Worm (Caenorhabditis elegans) whole organism, L2 larva: ENCODE results near the gene nspc-18.
A peak's percentile ranks its signal among the peaks of the same experiment; 100 is the strongest.

Experiments
- C34F6.9 ChIP-seq: fragments of 150-350 bp; optimal IDR thresholded peaks from 2 replicates; lab custom pipeline; 2014; ENCODE audit warnings: missing biosample characterization, missing genetic modification characterization
- F13H6.1 ChIP-seq: sonication (generic microtip); optimal IDR thresholded peaks from 2 replicates; lab custom pipeline; 2016; ENCODE audit warnings: missing genetic modification characterization, missing compliant biosample characterization
- Y55F3AM.14 ChIP-seq: fragments of 200-800 bp; sonication (Bioruptor generic); optimal IDR thresholded peaks from 2 replicates; lab custom pipeline; 2018; ENCODE audit warnings: mild to moderate bottlenecking, missing genetic modification characterization, missing compliant biosample characterization
- ZK546.5 ChIP-seq: sonication (generic microtip); optimal IDR thresholded peaks from 2 replicates; lab custom pipeline; 2017; ENCODE audit warnings: missing biosample characterization, missing genetic modification characterization
- alr-1 ChIP-seq: fragments of 150-350 bp; optimal IDR thresholded peaks from 2 replicates; lab custom pipeline; 2014; ENCODE audit warnings: missing biosample characterization, missing genetic modification characterization
- blmp-1 ChIP-seq: sonication (generic microtip); optimal IDR thresholded peaks from 2 replicates; lab custom pipeline; 2017; ENCODE audit warnings: missing genetic modification characterization, mild to moderate bottlenecking, missing compliant biosample characterization, antibody characterized with exemption, moderate library complexity; ENCODE audit not compliant: insufficient read depth
- ceh-16 ChIP-seq: fragments of 150-350 bp; optimal IDR thresholded peaks from 2 replicates; lab custom pipeline; 2014; ENCODE audit warnings: missing biosample characterization, missing genetic modification characterization
- ceh-82 ChIP-seq: fragments of 150-350 bp; optimal IDR thresholded peaks from 2 replicates; lab custom pipeline; 2014; ENCODE audit warnings: missing biosample characterization, missing genetic modification characterization
- crh-2 ChIP-seq: sonication (generic microtip); optimal IDR thresholded peaks from 2 replicates; lab custom pipeline; 2017; ENCODE audit warnings: missing biosample characterization, missing genetic modification characterization
- dmd-4 ChIP-seq: sonication (generic microtip); optimal IDR thresholded peaks from 2 replicates; lab custom pipeline; 2017; ENCODE audit warnings: missing biosample characterization, missing genetic modification characterization
- egl-27 ChIP-seq: sonication (generic microtip); optimal IDR thresholded peaks from 3 replicates; lab custom pipeline; 2017; ENCODE audit warnings: missing biosample characterization, missing genetic modification reagents, missing genetic modification characterization
- elt-3 ChIP-seq: sonication (generic microtip); optimal IDR thresholded peaks from 2 replicates; lab custom pipeline; 2017; ENCODE audit warnings: missing biosample characterization, missing genetic modification characterization
- fos-1 ChIP-seq: fragments of 150-350 bp; optimal IDR thresholded peaks from 2 replicates; lab custom pipeline; 2014; ENCODE audit warnings: missing biosample characterization, missing genetic modification characterization
- gmeb-1 ChIP-seq: fragments of 150-350 bp; optimal IDR thresholded peaks from 2 replicates; lab custom pipeline; 2014; ENCODE audit warnings: missing biosample characterization, missing genetic modification characterization
- lin-11 ChIP-seq: fragments of 150-350 bp; sonication (generic microtip); optimal IDR thresholded peaks from 2 replicates; lab custom pipeline; 2014; ENCODE audit warnings: missing biosample characterization, missing genetic modification characterization, inconsistent platforms, mixed read lengths
- lin-13 ChIP-seq: fragments of 150-350 bp; optimal IDR thresholded peaks from 2 replicates; lab custom pipeline; 2014; ENCODE audit warnings: missing biosample characterization, missing genetic modification reagents, missing genetic modification characterization
- lin-39 ChIP-seq: fragments of 150-350 bp; optimal IDR thresholded peaks from 2 replicates; lab custom pipeline; 2014; ENCODE audit warnings: missing biosample characterization, missing genetic modification reagents, missing genetic modification characterization
- lsy-2 ChIP-seq, 2 experiments: fragments of 150-350 bp in 1 of 2; sonication (generic microtip) in 1 of 2; optimal IDR thresholded peaks; 2 replicates each; lab custom pipeline; 2014 to 2017; ENCODE audit warnings: missing biosample characterization in 2 of 2, missing genetic modification characterization in 2 of 2
- mab-5 ChIP-seq: fragments of 150-350 bp; optimal IDR thresholded peaks from 2 replicates; lab custom pipeline; 2014; ENCODE audit warnings: missing biosample characterization, missing genetic modification characterization
- mbf-1 ChIP-seq: sonication (generic microtip); optimal IDR thresholded peaks from 2 replicates; lab custom pipeline; 2017; ENCODE audit warnings: missing biosample characterization, missing genetic modification characterization
- mdl-1 ChIP-seq, 2 experiments: fragments of 150-350 bp in 1 of 2; sonication (generic microtip) in 1 of 2; optimal IDR thresholded peaks; 2 replicates each; lab custom pipeline; 2017; ENCODE audit warnings: missing biosample characterization in 2 of 2, missing genetic modification characterization in 2 of 2
- nhr-11 ChIP-seq: fragments of 150-350 bp; optimal IDR thresholded peaks from 2 replicates; lab custom pipeline; 2014; ENCODE audit warnings: missing biosample characterization, missing genetic modification characterization
- nhr-129 ChIP-seq: fragments of 150-350 bp; optimal IDR thresholded peaks from 2 replicates; lab custom pipeline; 2014; ENCODE audit warnings: missing biosample characterization, missing genetic modification characterization
- nhr-21 ChIP-seq: fragments of 150-350 bp; optimal IDR thresholded peaks from 2 replicates; lab custom pipeline; 2014; ENCODE audit warnings: missing biosample characterization, missing genetic modification characterization
- nhr-237 ChIP-seq: fragments of 150-350 bp; optimal IDR thresholded peaks from 2 replicates; lab custom pipeline; 2014; ENCODE audit warnings: missing biosample characterization, missing genetic modification characterization
- nhr-25 ChIP-seq: fragments of 150-350 bp; sonication (generic microtip); optimal IDR thresholded peaks from 3 replicates; lab custom pipeline; 2014; ENCODE audit warnings: missing biosample characterization, missing genetic modification characterization
- nhr-6 ChIP-seq: fragments of 150-350 bp; optimal IDR thresholded peaks from 2 replicates; lab custom pipeline; 2014; ENCODE audit warnings: missing biosample characterization, missing genetic modification characterization
- peb-1 ChIP-seq: fragments of 150-350 bp; optimal IDR thresholded peaks from 2 replicates; lab custom pipeline; 2014; ENCODE audit warnings: missing biosample characterization, missing genetic modification characterization
- sem-4 ChIP-seq: fragments of 150-350 bp; optimal IDR thresholded peaks from 2 replicates; lab custom pipeline; 2014; ENCODE audit warnings: missing biosample characterization, missing genetic modification reagents, missing genetic modification characterization
- skn-1 ChIP-seq: sonication (generic microtip); optimal IDR thresholded peaks from 2 replicates; lab custom pipeline; 2017; ENCODE audit warnings: missing biosample characterization, missing genetic modification characterization
- sma-3 ChIP-seq: sonication (generic microtip); optimal IDR thresholded peaks from 2 replicates; lab custom pipeline; 2016; ENCODE audit warnings: missing genetic modification reagents, missing genetic modification characterization, missing compliant biosample characterization
- sma-9 ChIP-seq, 2 experiments: fragments of 150-350 bp in 1 of 2; sonication (generic microtip) in 1 of 2; optimal IDR thresholded peaks; 2 replicates each; lab custom pipeline; 2014 to 2016; ENCODE audit warnings: missing genetic modification characterization in 2 of 2, mild to moderate bottlenecking in 1 of 2, missing biosample characterization in 1 of 2, missing compliant biosample characterization in 1 of 2, missing genetic modification reagents in 1 of 2, moderate library complexity in 1 of 2
- snpc-4 ChIP-seq: fragments of 150-350 bp; optimal IDR thresholded peaks from 2 replicates; lab custom pipeline; 2014; ENCODE audit warnings: missing biosample characterization, missing genetic modification characterization
- unc-39 ChIP-seq: fragments of 150-350 bp; optimal IDR thresholded peaks from 2 replicates; lab custom pipeline; 2014; ENCODE audit warnings: missing biosample characterization, missing genetic modification characterization
- unc-55 ChIP-seq: fragments of 150-350 bp; sonication (generic microtip); optimal IDR thresholded peaks from 3 replicates; lab custom pipeline; 2014; ENCODE audit warnings: missing biosample characterization, missing genetic modification reagents, missing genetic modification characterization
- unc-62 ChIP-seq: fragments of 150-350 bp; optimal IDR thresholded peaks from 2 replicates; lab custom pipeline; 2014; ENCODE audit warnings: missing biosample characterization, missing genetic modification reagents, missing genetic modification characterization
- zag-1 ChIP-seq: fragments of 150-350 bp; optimal IDR thresholded peaks from 2 replicates; lab custom pipeline; 2014; ENCODE audit warnings: missing biosample characterization, missing genetic modification characterization
- ztf-11 ChIP-seq: sonication (generic microtip); optimal IDR thresholded peaks from 2 replicates; lab custom pipeline; 2017; ENCODE audit warnings: missing biosample characterization, missing genetic modification characterization

The nspc-18 gene

DNA sequence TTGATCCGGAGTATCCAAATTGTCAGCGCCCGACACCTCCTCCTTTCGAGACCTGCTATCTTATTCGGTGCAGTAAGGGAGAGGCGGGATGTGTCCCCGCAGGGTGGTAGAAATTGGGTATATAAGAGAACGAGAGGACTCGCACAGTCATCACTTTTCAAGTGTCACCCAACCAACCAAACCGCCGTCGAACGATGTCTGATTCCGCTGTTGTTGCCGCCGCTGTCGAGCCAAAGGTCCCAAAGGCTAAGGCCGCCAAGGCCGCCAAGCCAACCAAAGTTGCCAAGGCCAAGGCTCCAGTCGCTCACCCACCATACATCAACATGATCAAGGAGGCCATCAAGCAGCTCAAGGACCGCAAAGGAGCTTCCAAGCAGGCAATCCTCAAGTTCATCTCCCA, 37.5 kb downstream of the nspc-18 start, which contains the start of gene his-24 (continued):
- TF ChIP-seq F13H6.1 (tag; lab: Kevin White, UChicago) (peak; percentile 58), mbf-1 (tag; lab: Kevin White, UChicago) (no peak)

DNA sequence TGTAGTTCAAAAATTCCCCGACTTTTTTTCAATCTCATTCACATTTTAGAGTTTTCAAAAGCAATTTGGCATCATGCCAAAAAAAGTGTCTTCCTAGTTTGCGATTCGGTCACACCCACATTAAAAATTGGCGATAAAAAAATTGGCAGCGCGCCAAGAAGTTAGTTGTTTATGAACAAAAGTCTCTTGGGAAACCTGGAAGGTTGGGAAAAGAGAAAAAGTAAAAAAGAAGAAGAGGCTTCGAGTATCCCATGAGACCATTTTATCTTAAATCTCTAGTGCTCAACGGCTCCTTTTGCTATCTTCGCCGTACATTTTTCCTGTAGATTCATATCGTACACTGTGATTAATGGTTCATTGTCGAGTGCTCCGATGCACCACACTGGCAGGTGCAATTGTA, 39.6 kb downstream of the nspc-18 start:
- TF ChIP-seq mab-5 (peak; percentile 35), Y55F3AM.14 (GFP tag; lab: Kevin White, UChicago) (no peak), C34F6.9 (tag; lab: Kevin White, UChicago) (no peak)
- TF ChIP-seq, all 48 proteins: peak for 1

DNA sequence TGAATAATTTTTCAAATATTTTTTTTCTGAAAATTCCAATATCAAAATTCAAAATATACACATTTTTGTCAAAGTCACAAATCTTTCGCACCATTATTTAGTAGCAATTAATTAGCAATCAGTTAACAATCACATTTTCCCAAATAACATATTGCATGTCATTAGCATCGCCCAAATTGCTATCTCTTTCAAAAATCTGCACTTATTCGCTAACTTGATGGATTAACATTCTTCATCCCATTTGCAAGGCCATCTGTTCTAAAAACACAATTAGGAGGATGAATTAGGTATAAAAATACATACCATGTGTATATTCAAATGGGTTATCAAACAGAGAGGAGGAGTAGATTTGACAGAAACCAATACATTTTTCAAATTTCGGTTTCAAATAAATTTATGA, 40.1 kb downstream of the nspc-18 start:
- TF ChIP-seq alr-1 (tag; lab: Kevin White, UChicago) (no peak), mdl-1 (tag; optimal IDR thresholded peaks at IDR 0.05; lab: Kevin White, UChicago) (no peak), nhr-237 (tag; lab: Kevin White, UChicago) (no peak), lin-13 (GFP tag; lab: Kevin White, UChicago) (no peak), nhr-21 (tag; lab: Kevin White, UChicago) (no peak), C34F6.9 (tag; lab: Kevin White, UChicago) (no peak), sma-9 (GFP tag; optimal IDR thresholded peaks at IDR 0.05; lab: Kevin White, UChicago) (peak; percentile 23), sma-9 (tag; optimal IDR thresholded peaks at IDR 0.05; lab: Kevin White, UChicago) (no peak), crh-2 (tag; lab: Kevin White, UChicago) (no peak), sma-3 (GFP tag; lab: Kevin White, UChicago) (no peak), ceh-82 (tag; lab: Kevin White, UChicago) (no peak), gmeb-1 (no peak), zag-1 (tag; lab: Kevin White, UChicago) (no peak), nhr-6 (no peak), nhr-11 (no peak), nhr-129 (no peak), dmd-4 (no peak), lin-11 (no peak), fos-1 (tag; lab: Kevin White, UChicago) (no peak), mab-5 (peak; percentile 72), unc-55 (no peak), ceh-16 (tag; lab: Kevin White, UChicago) (peak; percentile 98), Y55F3AM.14 (GFP tag; lab: Kevin White, UChicago) (no peak), snpc-4 (tag; lab: Kevin White, UChicago) (no peak), elt-3 (tag; lab: Kevin White, UChicago) (no peak), lsy-2 (tag; optimal IDR thresholded peaks at IDR 0.05; lab: Kevin White, UChicago) (no peak), ztf-11 (tag; lab: Kevin White, UChicago) (no peak), egl-27 (tag; lab: Kevin White, UChicago) (no peak), peb-1 (tag; lab: Kevin White, UChicago) (no peak), nhr-25 (tag; lab: Kevin White, UChicago) (peak; percentile 51), lin-39 (tag; lab: Kevin White, UChicago) (peak; percentile 87), blmp-1 (tag; lab: Kevin White, UChicago) (no peak), unc-39 (tag; lab: Kevin White, UChicago) (no peak), skn-1 (tag; lab: Kevin White, UChicago) (no peak), unc-62 (GFP tag; lab: Kevin White, UChicago) (no peak), ZK546.5 (no peak)

DNA sequence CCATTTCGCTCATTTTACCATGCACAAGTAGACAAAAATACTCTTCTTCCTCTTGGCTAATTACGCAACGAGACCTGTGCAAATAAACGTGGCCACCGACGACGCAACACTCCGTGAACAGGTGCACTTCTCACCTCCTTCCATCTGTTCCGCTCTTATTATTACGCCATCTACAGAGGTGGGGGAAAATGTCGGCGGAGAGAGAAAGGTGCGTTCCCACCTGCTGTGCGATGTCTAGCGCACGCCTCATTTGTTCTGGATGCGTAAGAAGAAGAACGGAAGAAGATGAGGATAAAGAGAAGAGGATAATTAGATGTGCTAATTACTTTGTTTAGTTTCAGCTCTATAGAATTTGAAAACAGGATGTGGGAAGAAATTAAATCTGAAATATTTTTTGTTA, 41.0 kb downstream of the nspc-18 start:
- TF ChIP-seq zag-1 (tag; lab: Kevin White, UChicago) (no peak), sem-4 (no peak), unc-39 (tag; lab: Kevin White, UChicago) (no peak), sma-9 (GFP tag; optimal IDR thresholded peaks at IDR 0.05; lab: Kevin White, UChicago) (no peak), sma-9 (tag; optimal IDR thresholded peaks at IDR 0.05; lab: Kevin White, UChicago) (no peak), Y55F3AM.14 (GFP tag; lab: Kevin White, UChicago) (no peak), F13H6.1 (tag; lab: Kevin White, UChicago) (no peak), nhr-237 (tag; lab: Kevin White, UChicago) (no peak), crh-2 (tag; lab: Kevin White, UChicago) (no peak), mbf-1 (tag; lab: Kevin White, UChicago) (no peak)
